Fruit fly (Drosophila melanogaster) whole organism, embryonic: Measurements from ENCODE around the gene Myo95E.

ENCODE experiments used
- Adf1 ChIP-seq: fragments of 200-800 bp; sonication (Bioruptor generic); IDR thresholded peaks from 2 replicates; pipeline ENCODE4 v1.3.6; 2022; ENCODE audit warnings: missing biosample characterization, missing genetic modification characterization
- Antp ChIP-seq: fragments of 200-800 bp; sonication (Bioruptor generic); optimal IDR thresholded peaks from 3 replicates; lab custom pipeline; 2016; ENCODE audit warnings: missing biosample characterization, missing genetic modification characterization
- CG10209 ChIP-seq: fragments of 200-800 bp; sonication (Bioruptor generic); optimal IDR thresholded peaks from 3 replicates; lab custom pipeline; 2017; ENCODE audit warnings: missing biosample characterization, mild to moderate bottlenecking, missing genetic modification characterization, missing genetic modification reagents
- CG10274 ChIP-seq: fragments of 200-800 bp; sonication (Bioruptor generic); optimal IDR thresholded peaks from 3 replicates; lab custom pipeline; 2017; ENCODE audit warnings: missing biosample characterization, mild to moderate bottlenecking, missing genetic modification characterization
- CG10543 ChIP-seq: fragments of 200-800 bp; sonication (Bioruptor generic); optimal IDR thresholded peaks from 3 replicates; lab custom pipeline; 2017; ENCODE audit warnings: missing biosample characterization, mild to moderate bottlenecking, missing genetic modification characterization, moderate library complexity
- CG11456 ChIP-seq: fragments of 200-800 bp; sonication (Bioruptor generic); IDR thresholded peaks from 3 replicates; pipeline ENCODE4 v1.3.6; 2022; ENCODE audit warnings: missing biosample characterization, missing genetic modification characterization
- CG12942 ChIP-seq: fragments of 200-800 bp; sonication (Bioruptor generic); optimal IDR thresholded peaks from 3 replicates; lab custom pipeline; 2016; ENCODE audit warnings: missing biosample characterization, missing genetic modification characterization
- CG13624 ChIP-seq: fragments of 200-800 bp; sonication (Bioruptor generic); optimal IDR thresholded peaks from 2 replicates; lab custom pipeline; 2016; ENCODE audit warnings: missing biosample characterization, missing genetic modification characterization
- CG15011 ChIP-seq: fragments of 200-800 bp; sonication (Bioruptor generic); optimal IDR thresholded peaks from 3 replicates; lab custom pipeline; 2018; ENCODE audit warnings: missing biosample characterization, mild to moderate bottlenecking, missing genetic modification characterization
- CG1647 ChIP-seq: fragments of 200-800 bp; sonication (Bioruptor generic); optimal IDR thresholded peaks from 3 replicates; lab custom pipeline; 2016; ENCODE audit warnings: missing biosample characterization, missing genetic modification characterization
- CG16863 ChIP-seq: fragments of 200-800 bp; sonication (Bioruptor generic); optimal IDR thresholded peaks from 3 replicates; lab custom pipeline; 2016; ENCODE audit warnings: missing biosample characterization, missing genetic modification characterization
- CG17186 ChIP-seq: fragments of 200-800 bp; sonication (Bioruptor generic); optimal IDR thresholded peaks from 3 replicates; lab custom pipeline; 2017; ENCODE audit warnings: missing biosample characterization, missing genetic modification reagents, missing genetic modification characterization
- CG34422 ChIP-seq: fragments of 200-800 bp; sonication (Bioruptor generic); IDR thresholded peaks from 3 replicates; pipeline ENCODE4 v1.3.6; 2022; ENCODE audit warnings: missing biosample characterization, missing genetic modification characterization
- CG3726 ChIP-seq: fragments of 200-800 bp; sonication (Bioruptor generic); IDR thresholded peaks from 3 replicates; pipeline ENCODE4, ENCODE4 v1.3.6; 2022; ENCODE audit warnings: missing biosample characterization, missing genetic modification characterization
- CG4282 ChIP-seq: fragments of 200-800 bp; sonication (Bioruptor generic); optimal IDR thresholded peaks from 2 replicates; lab custom pipeline; 2016; ENCODE audit warnings: missing biosample characterization, missing genetic modification characterization
- CG5180 ChIP-seq: fragments of 200-800 bp; sonication (Bioruptor generic); optimal IDR thresholded peaks from 3 replicates; lab custom pipeline; 2017; ENCODE audit warnings: missing biosample characterization, missing genetic modification characterization, mild to moderate bottlenecking, moderate library complexity, missing genetic modification reagents
- CG6175 ChIP-seq: fragments of 200-800 bp; sonication (Bioruptor generic); IDR thresholded peaks from 3 replicates; pipeline ENCODE4 v1.3.6; 2022; ENCODE audit warnings: missing biosample characterization, missing genetic modification characterization
- CG6791 ChIP-seq: fragments of 200-800 bp; sonication (Bioruptor generic); IDR thresholded peaks from 3 replicates; pipeline ENCODE4 v1.3.6; 2022; ENCODE audit warnings: missing biosample characterization, missing genetic modification characterization; ENCODE audit not compliant: partially characterized antibody
- CG6813 ChIP-seq: fragments of 200-800 bp; sonication (Bioruptor generic); optimal IDR thresholded peaks from 2 replicates; lab custom pipeline; 2017; ENCODE audit warnings: missing biosample characterization, missing genetic modification characterization, mild to moderate bottlenecking, moderate library complexity, missing genetic modification reagents
- CG6854 ChIP-seq: fragments of 200-800 bp; sonication (Bioruptor generic); optimal IDR thresholded peaks from 3 replicates; lab custom pipeline; 2017; ENCODE audit warnings: missing biosample characterization, mild to moderate bottlenecking, missing genetic modification characterization
- CG7786 ChIP-seq: fragments of 200-800 bp; sonication (Bioruptor generic); optimal IDR thresholded peaks from 2 replicates; lab custom pipeline; 2016; ENCODE audit warnings: missing biosample characterization, missing genetic modification characterization
- CG8089 ChIP-seq: fragments of 200-800 bp; sonication (Bioruptor generic); optimal IDR thresholded peaks from 3 replicates; lab custom pipeline; 2016; ENCODE audit warnings: missing biosample characterization, missing genetic modification characterization
- CG9817 ChIP-seq: fragments of 200-800 bp; sonication (Bioruptor generic); optimal IDR thresholded peaks from 2 replicates; lab custom pipeline; 2018; ENCODE audit warnings: missing biosample characterization, mild to moderate bottlenecking, missing genetic modification characterization, moderate library complexity
- E2f2 ChIP-seq: fragments of 200-800 bp; sonication (Bioruptor generic); IDR thresholded peaks from 2 replicates; pipeline ENCODE4 v1.3.6; 2022; ENCODE audit warnings: missing biosample characterization, missing genetic modification characterization
- Gsc ChIP-seq: fragments of 200-800 bp; sonication (Bioruptor generic); IDR thresholded peaks from 2 replicates; pipeline ENCODE4 v1.3.6; 2022; ENCODE audit warnings: missing biosample characterization, missing genetic modification characterization
- HLH4C ChIP-seq: fragments of 200-800 bp; sonication (Bioruptor generic); IDR thresholded peaks from 3 replicates; pipeline ENCODE4 v1.3.6; 2022; ENCODE audit warnings: missing biosample characterization, missing genetic modification characterization; ENCODE audit not compliant: partially characterized antibody
- Hand ChIP-seq: fragments of 200-800 bp; sonication (Bioruptor generic); optimal IDR thresholded peaks from 2 replicates; lab custom pipeline; 2017; ENCODE audit warnings: mild to moderate bottlenecking, missing biosample characterization, missing genetic modification reagents, missing genetic modification characterization
- HmgZ ChIP-seq: fragments of 200-800 bp; sonication (Bioruptor generic); optimal IDR thresholded peaks from 2 replicates; lab custom pipeline; 2018; ENCODE audit warnings: missing biosample characterization, mild to moderate bottlenecking, missing genetic modification characterization
- Mrtf ChIP-seq: fragments of 200-800 bp; sonication (Bioruptor generic); IDR thresholded peaks from 3 replicates; pipeline ENCODE4 v1.3.6; 2022; ENCODE audit warnings: missing biosample characterization, missing genetic modification characterization
- Neu2 ChIP-seq: fragments of 200-800 bp; sonication (Bioruptor generic); optimal IDR thresholded peaks from 3 replicates; lab custom pipeline; 2016; ENCODE audit warnings: missing biosample characterization, missing genetic modification characterization, borderline replicate concordance
- Optix ChIP-seq: fragments of 200-800 bp; sonication (Bioruptor generic); IDR thresholded peaks from 3 replicates; pipeline ENCODE4 v1.3.6; 2022; ENCODE audit warnings: missing biosample characterization, missing genetic modification characterization
- Ptx1 ChIP-seq: fragments of 200-800 bp; sonication (Bioruptor generic); IDR thresholded peaks from 2 replicates; pipeline ENCODE4 v1.3.6; 2022; ENCODE audit warnings: missing biosample characterization, missing genetic modification characterization
- Ravus ChIP-seq: fragments of 200-800 bp; sonication (Bioruptor generic); IDR thresholded peaks from 2 replicates; pipeline ENCODE4 v1.3.6; 2022; ENCODE audit warnings: missing biosample characterization, missing genetic modification characterization
- disco-r ChIP-seq: fragments of 200-800 bp; sonication (Bioruptor generic); optimal IDR thresholded peaks from 2 replicates; lab custom pipeline; 2016; ENCODE audit warnings: missing biosample characterization, missing genetic modification characterization
- gem ChIP-seq: fragments of 200-800 bp; sonication (Bioruptor generic); optimal IDR thresholded peaks from 2 replicates; lab custom pipeline; 2019; ENCODE audit warnings: missing biosample characterization, mild to moderate bottlenecking, missing genetic modification characterization, moderate library complexity
- gsb-n ChIP-seq: fragments of 200-800 bp; sonication (Bioruptor generic); optimal IDR thresholded peaks from 3 replicates; lab custom pipeline; 2018; ENCODE audit warnings: missing biosample characterization, mild to moderate bottlenecking, missing genetic modification characterization
- hth ChIP-seq: fragments of >200 bp; optimal IDR thresholded peaks from 2 replicates; lab custom pipeline; 2017; ENCODE audit warnings: inconsistent platforms
- ind ChIP-seq: fragments of 200-800 bp; sonication (Bioruptor generic); optimal IDR thresholded peaks from 3 replicates; lab custom pipeline; 2016; ENCODE audit warnings: missing biosample characterization, missing genetic modification characterization
- kay ChIP-seq: fragments of 200-800 bp; sonication (Bioruptor generic); optimal IDR thresholded peaks from 2 replicates; lab custom pipeline; 2016; ENCODE audit warnings: missing biosample characterization, missing genetic modification characterization
- lov ChIP-seq, 2 experiments: fragments of 200-800 bp in 1 of 2; fragments of >200 bp in 1 of 2; sonication (Bioruptor generic) in 1 of 2; IDR thresholded peaks in 1 of 2; optimal IDR thresholded peaks in 1 of 2; 2 replicates in 1 of 2; 3 replicates in 1 of 2; pipeline versions ENCODE4 v1.3.6 to Lab custom; 2017 to 2022; ENCODE audit warnings: missing biosample characterization in 1 of 2, missing genetic modification characterization in 1 of 2
- nau ChIP-seq: fragments of 200-800 bp; sonication (Bioruptor generic); optimal IDR thresholded peaks from 3 replicates; lab custom pipeline; 2017; ENCODE audit warnings: missing biosample characterization, mild to moderate bottlenecking, missing genetic modification characterization, missing genetic modification reagents
- pho ChIP-seq: fragments of 200-800 bp; sonication (Bioruptor generic); optimal IDR thresholded peaks from 2 replicates; lab custom pipeline; 2016; ENCODE audit warnings: missing biosample characterization, missing genetic modification characterization
- slbo ChIP-seq: fragments of 200-800 bp; sonication (Bioruptor generic); IDR thresholded peaks from 2 replicates; pipeline ENCODE4 v1.3.6; 2022; ENCODE audit warnings: missing biosample characterization, missing genetic modification characterization
- sna ChIP-seq: fragments of 200-800 bp; sonication (Bioruptor generic); IDR thresholded peaks from 2 replicates; pipeline ENCODE4 v1.3.6; 2022; ENCODE audit warnings: missing biosample characterization, missing genetic modification characterization; ENCODE audit not compliant: partially characterized antibody
- sug ChIP-seq: fragments of 200-800 bp; optimal IDR thresholded peaks from 2 replicates; lab custom pipeline; 2019; ENCODE audit warnings: missing biosample characterization, mild to moderate bottlenecking, missing genetic modification characterization, moderate library complexity
- tin ChIP-seq: fragments of 200-800 bp; sonication (Bioruptor generic); optimal IDR thresholded peaks from 3 replicates; lab custom pipeline; 2016; ENCODE audit warnings: missing biosample characterization, missing genetic modification characterization
- tll ChIP-seq, 2 experiments: fragments of 200-800 bp in 1 of 2; fragments of >200 bp in 1 of 2; sonication (Bioruptor generic) in 1 of 2; optimal IDR thresholded peaks; 2 replicates each; lab custom pipeline; 2017 to 2019; ENCODE audit warnings: missing biosample characterization in 2 of 2, missing genetic modification characterization in 2 of 2, mild to moderate bottlenecking in 1 of 2, moderate library complexity in 1 of 2
- trh ChIP-seq: fragments of 200-800 bp; sonication (Bioruptor generic); optimal IDR thresholded peaks from 2 replicates; lab custom pipeline; 2016; ENCODE audit warnings: missing biosample characterization, missing genetic modification characterization

Myo95E gene

dm6 chr3R:24112320-24113069 is 48.8 kb downstream of the Myo95E start, which contains the start of gene CG13605 (continued):
- TF ChIP-seq CG6854 (GFP tag; lab: Kevin White, UChicago) (peak; percentile 82), HmgZ (peak; percentile 26), CG1647 (GFP tag; lab: Kevin White, UChicago) (peak; percentile 16), Neu2 (GFP tag; lab: Kevin White, UChicago) (no peak), CG10274 (GFP tag; lab: Kevin White, UChicago) (peak; percentile 51), CG7786 (peak; percentile 54), sug (tag; lab: Kevin White, UChicago) (peak; percentile 23), CG16863 (GFP tag; lab: Kevin White, UChicago) (no peak), trh (GFP tag; lab: Kevin White, UChicago) (peak; percentile 63), CG34422 (GFP tag; lab: Robert Waterston, UW) (peak; percentile 74; the same call in 2 of the 3 replicates), tll (GFP tag; optimal IDR thresholded peaks at IDR 0.05; lab: Kevin White, UChicago) (no peak), kay (peak; percentile 48), lov (optimal IDR thresholded peaks at IDR 0.05; lab: Kevin White, UChicago) (no peak), lov (GFP tag; IDR thresholded peaks at IDR 0.05; lab: Robert Waterston, UW) (0 out of 3 replicates have a peak, but pooled peaks have one; percentile 73), CG3726 (GFP tag; lab: Robert Waterston, UW) (0 out of 3 replicates have a peak, but pooled peaks have one; percentile 14), Ravus (GFP tag; lab: Robert Waterston, UW) (no peak; the same call in 1 of the 2 replicates), CG6175 (GFP tag; lab: Robert Waterston, UW) (0 out of 3 replicates have a peak, but pooled peaks have one; percentile 7), CG10543 (GFP tag; lab: Kevin White, UChicago) (peak; percentile 42), Antp (peak; percentile 59), pho (GFP tag; lab: Kevin White, UChicago) (no peak), HLH4C (GFP tag; lab: Robert Waterston, UW) (0 out of 3 replicates have a peak, but pooled peaks have one; percentile 33), CG10209 (GFP tag; lab: Kevin White, UChicago) (peak; percentile 80), sna (no peak), CG4282 (GFP tag; lab: Kevin White, UChicago) (peak; percentile 16), CG12942 (GFP tag; lab: Kevin White, UChicago) (peak; percentile 62), ind (peak; percentile 76), Hand (peak; percentile 69), Ptx1 (GFP tag; lab: Robert Waterston, UW) (peak; percentile 74), CG15011 (peak; percentile 60), gem (peak; percentile 86), disco-r (no peak), hth (no peak), CG5180 (peak; percentile 31), gsb-n (peak; percentile 29), Gsc (GFP tag; lab: Robert Waterston, UW) (no peak), CG11456 (GFP tag; lab: Robert Waterston, UW) (peak; percentile 85), CG9817 (tag; lab: Kevin White, UChicago) (peak; percentile 61), slbo (GFP tag; lab: Robert Waterston, UW) (peak; percentile 86), tin (GFP tag; lab: Kevin White, UChicago) (peak; percentile 47), CG8089 (no peak), CG13624 (GFP tag; lab: Kevin White, UChicago) (peak; percentile 55), CG17186 (GFP tag; lab: Kevin White, UChicago) (no peak), Adf1 (GFP tag; lab: Robert Waterston, UW) (0 out of 2 replicates have a peak, but pooled peaks have one; percentile 34), E2f2 (GFP tag; lab: Robert Waterston, UW) (peak; percentile 83), Mrtf (GFP tag; lab: Robert Waterston, UW) (peak; percentile 61; the same call in 2 of the 3 replicates), CG6813 (peak; percentile 78), CG6791 (GFP tag; lab: Robert Waterston, UW) (peak; percentile 48; the same call in 2 of the 3 replicates), Optix (peak; percentile 47; the same call in 1 of the 3 replicates), nau (GFP tag; lab: Kevin White, UChicago) (no peak)
